Worm (Caenorhabditis elegans) whole organism, midembryonic: Measurements from ENCODE around the gene Y41D4A.3.
A peak's percentile ranks its signal among the peaks of the same experiment; 100 is the strongest.

ENCODE experiments used
- T22C8.4 ChIP-seq: fragments of 200-800 bp; sonication (Bioruptor generic); IDR thresholded peaks from 2 replicates; pipeline ENCODE4 v1.3.6; 2022; ENCODE audit warnings: missing genetic modification characterization, missing compliant biosample characterization
- cog-1 ChIP-seq: sonication (generic microtip); optimal IDR thresholded peaks from 2 replicates; lab custom pipeline; 2016; ENCODE audit warnings: missing genetic modification characterization, missing compliant biosample characterization
- flt-1 ChIP-seq: fragments of 200-800 bp; sonication (Bioruptor generic); IDR thresholded peaks from 2 replicates; pipeline ENCODE4 v1.3.6; 2022; ENCODE audit warnings: missing genetic modification characterization, missing compliant biosample characterization
- klf-2 ChIP-seq: fragments of 200-800 bp; sonication (Bioruptor generic); conservative IDR thresholded peaks from 2 replicates; pipeline ENCODE4 v1.3.6; 2022; ENCODE audit warnings: missing genetic modification reagents, missing genetic modification characterization, missing compliant biosample characterization
- med-1 ChIP-seq: sonication (generic microtip); optimal IDR thresholded peaks from 2 replicates; lab custom pipeline; 2017; ENCODE audit warnings: missing genetic modification characterization, mild to moderate bottlenecking, missing compliant biosample characterization, antibody characterized with exemption, missing genetic modification reagents; ENCODE audit not compliant: insufficient read depth
- ref-1 ChIP-seq: fragments of 200-800 bp; sonication (Bioruptor generic); conservative IDR thresholded peaks from 2 replicates; pipeline ENCODE4 v1.3.6; 2022; ENCODE audit warnings: missing genetic modification reagents, missing genetic modification characterization, missing compliant biosample characterization
- tab-1 ChIP-seq: fragments of 200-800 bp; sonication (Bioruptor generic); IDR thresholded peaks from 2 replicates; pipeline ENCODE4 v1.3.6; 2022; ENCODE audit warnings: missing genetic modification characterization, missing compliant biosample characterization
- ztf-23 ChIP-seq: fragments of 200-800 bp; sonication (Bioruptor generic); IDR thresholded peaks from 2 replicates; pipeline ENCODE4 v1.3.6; 2022; ENCODE audit warnings: missing genetic modification reagents, missing genetic modification characterization, missing compliant biosample characterization
- ztf-29 ChIP-seq: fragments of 200-800 bp; sonication (Bioruptor generic); IDR thresholded peaks from 2 replicates; pipeline ENCODE4 v1.3.6; 2022; ENCODE audit warnings: missing genetic modification reagents, missing genetic modification characterization, missing compliant biosample characterization

Gene Y41D4A.3

DNA sequence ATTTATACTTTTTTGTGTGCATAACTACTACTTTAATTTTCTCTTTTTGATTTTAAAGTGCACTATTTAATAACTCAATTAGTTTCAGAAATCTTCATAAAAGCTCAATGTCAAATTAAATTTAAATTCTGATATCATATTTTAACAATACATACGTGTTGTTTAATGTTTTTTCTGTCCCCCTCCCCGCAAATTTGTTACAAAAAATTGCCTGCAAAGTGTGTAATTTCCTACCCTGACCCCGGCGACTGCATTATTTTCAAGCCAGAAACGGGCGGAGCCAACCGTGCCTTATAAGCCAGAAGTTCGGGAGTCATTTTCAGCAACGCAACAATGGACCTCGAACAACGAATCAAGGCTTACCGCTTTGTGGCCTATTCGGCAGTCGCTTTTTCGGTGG is 14.7 kb downstream of the Y41D4A.3 start, which contains the start of gene col-108:
TSS of gene col-108 (plus strand) at position 301 of the 400 bp plus-strand sequence.
- TF ChIP-seq ref-1 (GFP tag; lab: Robert Waterston, UW) (no peak), ztf-29 (GFP tag; lab: Robert Waterston, UW) (no peak), med-1 (no peak), tab-1 (GFP tag; lab: Robert Waterston, UW) (no peak), klf-2 (no peak), ztf-23 (GFP tag; lab: Robert Waterston, UW) (no peak), flt-1 (no peak), cog-1 (tag; lab: Kevin White, UChicago) (no peak), T22C8.4 (GFP tag; lab: Robert Waterston, UW) (no peak)

DNA sequence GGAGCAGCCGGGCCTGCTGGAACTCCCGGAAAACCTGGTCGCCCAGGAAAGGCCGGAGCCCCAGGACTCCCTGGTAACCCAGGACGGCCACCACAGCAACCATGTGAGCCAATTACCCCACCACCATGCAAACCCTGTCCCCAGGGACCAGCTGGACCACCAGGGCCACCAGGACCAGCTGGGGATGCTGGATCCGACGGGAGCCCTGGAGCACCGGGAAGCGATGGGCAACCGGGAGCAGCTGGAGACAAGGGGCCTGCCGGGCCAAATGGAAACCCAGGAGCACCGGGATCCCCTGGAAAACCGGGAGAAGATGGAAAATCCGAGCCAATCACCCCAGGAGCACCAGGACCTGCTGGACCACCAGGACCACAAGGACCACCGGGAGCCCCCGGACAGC is 15.5 kb downstream of the Y41D4A.3 start:
- TF ChIP-seq ztf-23 (GFP tag; lab: Robert Waterston, UW) (0 out of 2 replicates have a peak, but pooled peaks have one; percentile 28), ztf-29 (GFP tag; lab: Robert Waterston, UW) (no peak), tab-1 (GFP tag; lab: Robert Waterston, UW) (0 out of 2 replicates have a peak, but pooled peaks have one; percentile 34), T22C8.4 (GFP tag; lab: Robert Waterston, UW) (no peak), ref-1 (GFP tag; lab: Robert Waterston, UW) (no peak)

- TF ChIP-seq cog-1 (tag; lab: Kevin White, UChicago) (no peak), ref-1 (GFP tag; lab: Robert Waterston, UW) (no peak)
Observed at ce11 chrIV:1771843-1772242, 18.3 kb downstream of the Y41D4A.3 start, which contains the start of gene Y41D4A.1. TSS of gene Y41D4A.1 (plus strand) at chrIV:1772143.

- TF ChIP-seq ref-1 (GFP tag; lab: Robert Waterston, UW) (no peak), ztf-29 (GFP tag; lab: Robert Waterston, UW) (no peak), klf-2 (no peak), flt-1 (no peak), med-1 (no peak)
Observed at ce11 chrIV:1781559-1781958, 28.0 kb downstream of the Y41D4A.3 start, which contains the start of gene frpr-19. TSS of gene frpr-19 (minus strand) at chrIV:1781659.

ce11 chrIV:1785156-1785555 is 31.6 kb downstream of the Y41D4A.3 start:
- TF ChIP-seq ztf-29 (GFP tag; lab: Robert Waterston, UW) = 0 out of 2 replicates have a peak, but pooled peaks have one; percentile 5
- TF ChIP-seq ref-1 (GFP tag; lab: Robert Waterston, UW) = no peak

DNA sequence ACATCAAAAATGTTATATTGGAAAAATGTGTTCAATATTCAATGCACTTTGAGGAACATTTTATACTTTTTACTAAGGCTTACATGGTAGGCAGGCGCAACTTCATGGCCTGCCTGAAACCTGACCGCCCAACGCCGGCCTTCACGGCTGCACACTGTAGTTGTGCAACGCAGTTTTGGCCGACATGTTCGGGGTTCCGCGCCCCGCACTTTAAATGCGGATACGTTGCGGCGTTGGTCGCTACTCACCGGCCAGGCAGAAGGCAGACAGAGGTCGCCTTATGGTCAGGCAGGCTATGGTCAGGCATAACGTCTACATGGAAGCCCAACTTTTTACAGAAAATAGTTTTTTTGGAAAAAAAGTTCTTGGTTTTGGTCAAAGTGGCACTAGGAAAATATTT is 37.1 kb downstream of the Y41D4A.3 start:
- TF ChIP-seq tab-1 (GFP tag; lab: Robert Waterston, UW) = no peak
- no peak for TF ChIP-seq ztf-29 (GFP tag; lab: Robert Waterston, UW)
- no peak for TF ChIP-seq cog-1 (tag; lab: Kevin White, UChicago)
- TF ChIP-seq T22C8.4 (GFP tag; lab: Robert Waterston, UW) = no peak
- no peak for TF ChIP-seq ref-1 (GFP tag; lab: Robert Waterston, UW)
- no peak for TF ChIP-seq flt-1
- TF ChIP-seq klf-2 = no peak
- TF ChIP-seq med-1 = no peak
- no peak for TF ChIP-seq ztf-23 (GFP tag; lab: Robert Waterston, UW)

DNA sequence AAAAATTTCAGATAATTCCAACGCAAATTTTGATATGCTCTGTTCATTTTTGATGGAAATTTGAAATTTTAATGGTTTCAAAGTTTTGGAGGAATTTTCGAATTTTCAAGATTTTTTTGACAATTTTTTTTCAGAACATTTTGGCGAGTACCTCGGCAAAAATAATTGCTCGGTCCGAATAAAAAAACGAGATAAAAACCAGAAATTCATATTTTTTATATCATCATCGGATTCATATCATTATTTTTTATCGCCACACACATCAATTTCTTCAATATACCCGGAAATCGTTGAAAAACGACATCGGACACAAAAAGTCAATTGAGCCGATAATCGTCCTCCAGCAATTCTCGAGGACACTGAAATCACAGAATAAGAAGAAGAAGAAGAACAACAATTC is 38.2 kb downstream of the Y41D4A.3 start:
- TF ChIP-seq ref-1 (GFP tag; lab: Robert Waterston, UW) (no peak), tab-1 (GFP tag; lab: Robert Waterston, UW) (no peak), ztf-23 (GFP tag; lab: Robert Waterston, UW) (no peak), cog-1 (tag; lab: Kevin White, UChicago) (no peak), T22C8.4 (GFP tag; lab: Robert Waterston, UW) (no peak), med-1 (no peak), ztf-29 (GFP tag; lab: Robert Waterston, UW) (no peak), klf-2 (no peak)

DNA sequence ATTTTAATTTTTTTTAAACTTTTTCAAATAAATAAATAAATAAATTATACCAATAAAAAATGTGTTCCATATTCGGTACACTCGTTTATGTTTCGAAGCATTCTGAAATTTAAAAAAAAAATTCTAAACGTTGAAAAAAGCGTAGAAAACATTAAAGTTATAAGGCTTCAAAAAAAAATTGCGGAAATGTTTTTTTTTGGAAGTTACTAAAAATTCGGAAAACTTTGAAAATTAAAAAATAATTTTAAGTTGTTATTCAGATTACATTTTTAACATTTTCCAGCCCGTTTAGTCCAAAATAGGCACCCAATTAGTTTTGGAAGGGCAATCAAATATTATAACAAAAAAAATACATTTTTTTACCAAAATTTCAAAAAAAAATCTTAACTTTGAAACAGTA is 50.3 kb downstream of the Y41D4A.3 start, which contains the start of gene Y38C1BA.1:
TSS of gene Y38C1BA.1 (minus strand) at position 101 of the 400 bp plus-strand sequence.
- no peak for TF ChIP-seq klf-2

ce11 chrIV:1804613-1805012 is 51.0 kb downstream of the Y41D4A.3 start:
- TF ChIP-seq klf-2 = no peak
- no peak for TF ChIP-seq ztf-23 (GFP tag; lab: Robert Waterston, UW)
- TF ChIP-seq ref-1 (GFP tag; lab: Robert Waterston, UW) = no peak
- TF ChIP-seq ztf-29 (GFP tag; lab: Robert Waterston, UW) = no peak
- no peak for TF ChIP-seq flt-1
- TF ChIP-seq tab-1 (GFP tag; lab: Robert Waterston, UW) = no peak
- no peak for TF ChIP-seq T22C8.4 (GFP tag; lab: Robert Waterston, UW)
- no peak for TF ChIP-seq med-1
- TF ChIP-seq cog-1 (tag; lab: Kevin White, UChicago) = no peak
